Worm (Caenorhabditis elegans): ENCODE results near the gene dmsr-15.

DNA sequence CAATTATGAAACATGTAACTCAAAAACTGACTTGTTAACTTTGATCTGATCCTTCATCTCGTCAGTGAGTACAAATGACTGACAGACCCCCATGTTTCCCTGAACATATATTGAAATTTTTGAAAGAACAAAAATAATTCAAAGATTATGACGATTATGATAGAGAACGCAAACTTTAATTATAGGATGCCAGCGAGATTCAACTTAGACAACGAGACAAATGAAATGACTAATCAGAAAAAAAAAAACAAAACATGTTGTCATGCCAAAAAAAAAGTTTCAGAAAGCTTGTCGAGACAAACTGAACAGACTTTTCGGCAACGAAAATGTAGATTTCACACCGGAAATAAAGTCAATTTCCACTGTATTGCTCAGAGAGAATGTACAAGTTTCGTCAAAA is 26.0 kb upstream of the dmsr-15 start, which contains the start of gene gpa-10:
- TF ChIP-seq ama-1 (optimal IDR thresholded peaks at IDR 0.05) = no peak
- no peak for TF ChIP-seq npax-4 (tag; optimal IDR thresholded peaks at IDR 0.05)
- TF ChIP-seq pqm-1 (tag; optimal IDR thresholded peaks at IDR 0.05) = no peak
- no peak for TF ChIP-seq fkh-6 (tag; optimal IDR thresholded peaks at IDR 0.05)
- TF ChIP-seq nhr-11 (tag; optimal IDR thresholded peaks at IDR 0.05) = no peak
- no peak for TF ChIP-seq ref-2 (tag; optimal IDR thresholded peaks at IDR 0.05)
- no peak for TF ChIP-seq dmd-4 (tag; optimal IDR thresholded peaks at IDR 0.05; ENCODE audit: borderline replicate concordance)
- TF ChIP-seq nhr-232 (tag; optimal IDR thresholded peaks at IDR 0.05) = no peak

Data from whole organism, late embryonic.